Fruit fly (Drosophila melanogaster): ENCODE data around the gene CG13040.

dm6 chr3L:16347914-16348313 lies 21.4 kb upstream of the CG13040 start, which contains the start of gene mRpS34:
- no peak for TF ChIP-seq Lim3 (GFP tag; IDR thresholded peaks at IDR 0.05)
- TF ChIP-seq cato (GFP tag; optimal IDR thresholded peaks at IDR 0.05; ENCODE audit: borderline replicate concordance) = no peak
- TF ChIP-seq HLH4C (GFP tag; IDR thresholded peaks at IDR 0.05; ENCODE audit: partially characterized antibody) = no peak
- no peak for TF ChIP-seq dmrt11E (tag; optimal IDR thresholded peaks at IDR 0.05)
